Fruit fly (Drosophila melanogaster): ENCODE measurements around the gene CG46339.
A peak's percentile ranks its signal among the peaks of the same experiment; 100 is the strongest.

DNA sequence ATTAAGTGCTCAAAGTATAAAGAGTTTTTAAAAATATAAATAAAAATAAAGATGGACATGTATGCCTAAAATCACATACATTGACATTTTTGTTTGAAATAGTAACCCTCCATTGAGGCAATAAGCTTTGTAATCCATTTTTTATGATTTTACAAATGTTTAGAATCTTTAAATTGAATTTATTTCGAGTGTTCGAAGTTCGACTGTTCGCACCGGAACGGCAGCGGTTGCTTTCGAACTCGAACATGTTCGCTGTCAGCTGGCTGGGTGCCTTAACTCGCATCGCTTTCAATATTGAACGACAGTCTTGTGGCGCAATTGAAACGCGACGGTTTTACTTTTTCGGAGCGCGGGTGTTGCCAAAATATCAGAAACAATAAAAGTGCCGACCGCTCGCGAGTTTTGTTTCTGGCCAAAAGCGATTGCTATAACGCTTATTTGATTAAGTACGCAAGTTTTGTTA, at the start of gene CG46339:
- TF ChIP-seq Hr39 (GFP tag; optimal IDR thresholded peaks at IDR 0.05) (no peak), CG6792 (GFP tag; optimal IDR thresholded peaks at IDR 0.05) (peak; percentile 17), CG11762 (GFP tag; optimal IDR thresholded peaks at IDR 0.05; ENCODE audit: insufficient read depth) (peak; percentile 22), fkh (GFP tag; optimal IDR thresholded peaks at IDR 0.05) (peak; percentile 74), Blimp-1 (GFP tag; optimal IDR thresholded peaks at IDR 0.05) (peak; percentile 3), Gug (GFP tag; IDR thresholded peaks at IDR 0.05) (no peak), CG6276 (GFP tag; optimal IDR thresholded peaks at IDR 0.05) (peak; percentile 61)
